Fruit fly (Drosophila melanogaster) whole organism, embryonic: ENCODE measurements around the gene CG10628.

Source experiments
- ATbp ChIP-seq: fragments of 200-800 bp; sonication (Bioruptor generic); optimal IDR thresholded peaks from 2 replicates; lab custom pipeline; 2017; ENCODE audit warnings: missing biosample characterization, mild to moderate bottlenecking, missing genetic modification characterization, missing genetic modification reagents
- Bteb2 ChIP-seq: fragments of 200-800 bp; sonication (Bioruptor generic); optimal IDR thresholded peaks from 2 replicates; lab custom pipeline; 2016; ENCODE audit warnings: missing biosample characterization, missing genetic modification characterization
- CG10565 ChIP-seq: fragments of 200-800 bp; sonication (Bioruptor generic); optimal IDR thresholded peaks from 3 replicates; lab custom pipeline; 2016; ENCODE audit warnings: missing biosample characterization, mild to moderate bottlenecking, missing genetic modification characterization
- CG11085 ChIP-seq: fragments of 200-800 bp; sonication (Bioruptor generic); IDR thresholded peaks from 2 replicates; pipeline ENCODE4 v1.3.6; 2022; ENCODE audit warnings: missing biosample characterization, missing genetic modification characterization
- CG11504 ChIP-seq: fragments of 200-800 bp; sonication (Bioruptor generic); optimal IDR thresholded peaks from 3 replicates; lab custom pipeline; 2019; ENCODE audit warnings: missing biosample characterization, mild to moderate bottlenecking, missing genetic modification characterization, moderate library complexity
- CG12942 ChIP-seq: fragments of 200-800 bp; sonication (Bioruptor generic); optimal IDR thresholded peaks from 3 replicates; lab custom pipeline; 2016; ENCODE audit warnings: missing biosample characterization, missing genetic modification characterization
- CG13624 ChIP-seq: fragments of 200-800 bp; sonication (Bioruptor generic); optimal IDR thresholded peaks from 2 replicates; lab custom pipeline; 2016; ENCODE audit warnings: missing biosample characterization, missing genetic modification characterization
- CG14965 ChIP-seq: fragments of 200-800 bp; sonication (Bioruptor generic); optimal IDR thresholded peaks from 2 replicates; lab custom pipeline; 2016; ENCODE audit warnings: missing biosample characterization, missing genetic modification characterization, borderline replicate concordance
- CG2889 ChIP-seq: fragments of 200-800 bp; sonication (Bioruptor generic); IDR thresholded peaks from 3 replicates; pipeline ENCODE4 v1.3.6; 2022; ENCODE audit warnings: missing biosample characterization, missing genetic modification characterization
- CG3407 ChIP-seq: fragments of 200-800 bp; sonication (Bioruptor generic); optimal IDR thresholded peaks from 2 replicates; lab custom pipeline; 2018; ENCODE audit warnings: missing biosample characterization, mild to moderate bottlenecking, missing genetic modification characterization
- CG34422 ChIP-seq: fragments of 200-800 bp; sonication (Bioruptor generic); IDR thresholded peaks from 3 replicates; pipeline ENCODE4 v1.3.6; 2022; ENCODE audit warnings: missing biosample characterization, missing genetic modification characterization
- CG3995 ChIP-seq: fragments of 200-800 bp; sonication (Bioruptor generic); optimal IDR thresholded peaks from 3 replicates; lab custom pipeline; 2016; ENCODE audit warnings: missing biosample characterization, missing genetic modification characterization
- CG5180 ChIP-seq: fragments of 200-800 bp; sonication (Bioruptor generic); optimal IDR thresholded peaks from 3 replicates; lab custom pipeline; 2017; ENCODE audit warnings: missing biosample characterization, missing genetic modification characterization, mild to moderate bottlenecking, moderate library complexity, missing genetic modification reagents
- CG7372 ChIP-seq: fragments of 200-800 bp; sonication (Bioruptor generic); IDR thresholded peaks from 2 replicates; pipeline ENCODE4 v1.3.6; 2022; ENCODE audit warnings: missing biosample characterization, missing genetic modification characterization
- CG9797 ChIP-seq: fragments of 200-800 bp; sonication (Bioruptor generic); optimal IDR thresholded peaks from 3 replicates; lab custom pipeline; 2018; ENCODE audit warnings: missing biosample characterization, mild to moderate bottlenecking, missing genetic modification characterization
- Dbx ChIP-seq: fragments of 200-800 bp; sonication (Bioruptor generic); IDR thresholded peaks from 3 replicates; pipeline ENCODE4 v1.3.6; 2022; ENCODE audit warnings: missing biosample characterization, missing genetic modification characterization
- Dip3 ChIP-seq: fragments of 200-800 bp; sonication (Bioruptor generic); optimal IDR thresholded peaks from 3 replicates; lab custom pipeline; 2016; ENCODE audit warnings: missing biosample characterization, missing genetic modification characterization
- Doc2 ChIP-seq: fragments of 200-800 bp; sonication (Bioruptor generic); IDR thresholded peaks from 2 replicates; pipeline ENCODE4 v1.3.6; 2022; ENCODE audit warnings: missing biosample characterization, missing genetic modification characterization
- Drgx ChIP-seq: fragments of 200-800 bp; sonication (Bioruptor generic); IDR thresholded peaks from 2 replicates; pipeline ENCODE4 v1.3.6; 2022; ENCODE audit warnings: missing biosample characterization, missing genetic modification characterization
- GATAe ChIP-seq: fragments of 200-800 bp; sonication (Bioruptor generic); conservative IDR thresholded peaks from 2 replicates; pipeline ENCODE4 v1.3.6; 2022; ENCODE audit warnings: missing biosample characterization, missing genetic modification characterization
- Hmr ChIP-seq: fragments of 200-800 bp; sonication (Bioruptor generic); optimal IDR thresholded peaks from 3 replicates; lab custom pipeline; 2017; ENCODE audit warnings: mild to moderate bottlenecking, missing biosample characterization, missing genetic modification reagents, missing genetic modification characterization
- Hr51 ChIP-seq, 2 experiments: fragments of 200-800 bp; sonication (Bioruptor generic); optimal IDR thresholded peaks; 2 replicates in 1 of 2; 3 replicates in 1 of 2; lab custom pipeline; 2016 to 2018; ENCODE audit warnings: missing biosample characterization in 2 of 2, missing genetic modification characterization in 2 of 2, mild to moderate bottlenecking in 1 of 2, moderate library complexity in 1 of 2
- Myb ChIP-seq: fragments of 200-800 bp; sonication (Bioruptor generic); optimal IDR thresholded peaks from 2 replicates; lab custom pipeline; 2016; ENCODE audit warnings: missing biosample characterization, missing genetic modification characterization
- NC2β ChIP-seq: fragments of 200-800 bp; sonication (Bioruptor generic); optimal IDR thresholded peaks from 2 replicates; lab custom pipeline; 2016; ENCODE audit warnings: missing biosample characterization, missing genetic modification characterization
- Nf-YA ChIP-seq: fragments of 200-800 bp; sonication (Bioruptor generic); IDR thresholded peaks from 2 replicates; pipeline ENCODE4 v1.3.6; 2022; ENCODE audit warnings: missing biosample characterization, missing genetic modification characterization
- Oaz ChIP-seq: fragments of 200-800 bp; sonication (Bioruptor generic); IDR thresholded peaks from 2 replicates; pipeline ENCODE4 v1.3.6; 2022; ENCODE audit warnings: missing biosample characterization, missing genetic modification characterization
- Opbp ChIP-seq: fragments of 200-800 bp; sonication (Bioruptor generic); IDR thresholded peaks from 3 replicates; pipeline ENCODE4 v1.3.6; 2022; ENCODE audit warnings: missing biosample characterization, missing genetic modification characterization; ENCODE audit not compliant: partially characterized antibody
- Rx ChIP-seq: fragments of 200-800 bp; sonication (Bioruptor generic); IDR thresholded peaks from 2 replicates; pipeline ENCODE4 v1.3.6; 2022; ENCODE audit warnings: missing biosample characterization, missing genetic modification characterization
- TFAM ChIP-seq: fragments of 200-800 bp; sonication (Bioruptor generic); optimal IDR thresholded peaks from 2 replicates; lab custom pipeline; 2017; ENCODE audit warnings: missing biosample characterization, missing genetic modification characterization, inconsistent platforms
- abd-A ChIP-seq: fragments of 200-800 bp; sonication (Bioruptor generic); optimal IDR thresholded peaks from 3 replicates; lab custom pipeline; 2019; ENCODE audit warnings: missing biosample characterization, mild to moderate bottlenecking, missing genetic modification characterization, moderate library complexity
- chinmo ChIP-seq: fragments of 200-800 bp; sonication (Bioruptor generic); IDR thresholded peaks from 4 replicates; pipeline ENCODE4 v1.3.6; 2022; ENCODE audit warnings: missing biosample characterization, missing genetic modification characterization; ENCODE audit not compliant: partially characterized antibody
- dmrt99B ChIP-seq: fragments of 200-800 bp; sonication (Bioruptor generic); optimal IDR thresholded peaks from 2 replicates; lab custom pipeline; 2018; ENCODE audit warnings: missing biosample characterization, mild to moderate bottlenecking, missing genetic modification characterization, moderate library complexity
- ham ChIP-seq: fragments of 200-800 bp; sonication (Bioruptor generic); IDR thresholded peaks from 2 replicates; pipeline ENCODE4 v1.3.6; 2022; ENCODE audit warnings: missing biosample characterization, missing genetic modification characterization
- her ChIP-seq: fragments of 200-800 bp; sonication (Bioruptor generic); optimal IDR thresholded peaks from 2 replicates; lab custom pipeline; 2016; ENCODE audit warnings: missing biosample characterization, missing genetic modification characterization
- lmd ChIP-seq: fragments of 200-800 bp; sonication (Bioruptor generic); IDR thresholded peaks from 2 replicates; pipeline ENCODE4 v1.3.6; 2022; ENCODE audit warnings: missing biosample characterization, missing genetic modification characterization
- otp ChIP-seq: fragments of 200-800 bp; sonication (Bioruptor generic); IDR thresholded peaks from 3 replicates; pipeline ENCODE4, ENCODE4 v1.3.6; 2022; ENCODE audit warnings: missing biosample characterization, missing genetic modification characterization
- p53 ChIP-seq: fragments of 200-800 bp; sonication (Bioruptor generic); optimal IDR thresholded peaks from 2 replicates; lab custom pipeline; 2016; ENCODE audit warnings: missing biosample characterization, missing genetic modification characterization
- prd ChIP-seq, 3 experiments: fragments of >200 bp in 2 of 3; fragments of 200-800 bp in 1 of 3; sonication (Bioruptor generic) in 1 of 3; optimal IDR thresholded peaks in 2 of 3; IDR thresholded peaks in 1 of 3; 2 replicates in 2 of 3; 3 replicates in 1 of 3; pipeline versions ENCODE4 v1.3.6 to Lab custom; 2017 to 2022; ENCODE audit warnings: missing biosample characterization in 1 of 3, missing genetic modification characterization in 1 of 3
- pros ChIP-seq: fragments of 200-800 bp; sonication (Bioruptor generic); optimal IDR thresholded peaks from 3 replicates; lab custom pipeline; 2019; ENCODE audit warnings: missing biosample characterization, mild to moderate bottlenecking, missing genetic modification characterization, moderate library complexity
- pzg ChIP-seq: fragments of 200-800 bp; sonication (Bioruptor generic); optimal IDR thresholded peaks from 3 replicates; lab custom pipeline; 2018; ENCODE audit warnings: missing biosample characterization, mild to moderate bottlenecking, missing genetic modification characterization, moderate library complexity
- sc ChIP-seq, 3 experiments: fragments of >200 bp in 2 of 3; fragments of 200-800 bp in 1 of 3; sonication (Bioruptor generic) in 1 of 3; optimal IDR thresholded peaks; 2 replicates in 2 of 3; 3 replicates in 1 of 3; lab custom pipeline; 2017; ENCODE audit warnings: mild to moderate bottlenecking in 1 of 3, missing biosample characterization in 1 of 3, missing genetic modification characterization in 1 of 3, missing genetic modification reagents in 1 of 3
- sens ChIP-seq: fragments of 200-800 bp; sonication (Bioruptor generic); peaks from one replicate; lab custom pipeline; 2016; ENCODE audit warnings: missing biosample characterization, missing genetic modification characterization
- slbo ChIP-seq: fragments of 200-800 bp; sonication (Bioruptor generic); IDR thresholded peaks from 2 replicates; pipeline ENCODE4 v1.3.6; 2022; ENCODE audit warnings: missing biosample characterization, missing genetic modification characterization
- slp2 ChIP-seq: fragments of 200-800 bp; sonication (Bioruptor generic); optimal IDR thresholded peaks from 2 replicates; lab custom pipeline; 2016; ENCODE audit warnings: missing biosample characterization, missing genetic modification characterization
- stwl ChIP-seq: fragments of 200-800 bp; sonication (Bioruptor generic); optimal IDR thresholded peaks from 3 replicates; lab custom pipeline; 2018; ENCODE audit warnings: missing biosample characterization, mild to moderate bottlenecking, missing genetic modification characterization, moderate library complexity
- toy ChIP-seq: fragments of 200-800 bp; sonication (Bioruptor generic); IDR thresholded peaks from 2 replicates; pipeline ENCODE4 v1.3.6; 2022; ENCODE audit warnings: missing biosample characterization, missing genetic modification characterization
- unc-4 ChIP-seq: fragments of 200-800 bp; sonication (Bioruptor generic); IDR thresholded peaks from 2 replicates; pipeline ENCODE4 v1.3.6; 2022; ENCODE audit warnings: missing biosample characterization, missing genetic modification characterization; ENCODE audit not compliant: partially characterized antibody
- zen2 ChIP-seq: fragments of 200-800 bp; sonication (Bioruptor generic); IDR thresholded peaks from 3 replicates; pipeline ENCODE4 v1.3.6; 2022; ENCODE audit warnings: missing biosample characterization, missing genetic modification characterization; ENCODE audit not compliant: partially characterized antibody

The CG10628 gene

DNA sequence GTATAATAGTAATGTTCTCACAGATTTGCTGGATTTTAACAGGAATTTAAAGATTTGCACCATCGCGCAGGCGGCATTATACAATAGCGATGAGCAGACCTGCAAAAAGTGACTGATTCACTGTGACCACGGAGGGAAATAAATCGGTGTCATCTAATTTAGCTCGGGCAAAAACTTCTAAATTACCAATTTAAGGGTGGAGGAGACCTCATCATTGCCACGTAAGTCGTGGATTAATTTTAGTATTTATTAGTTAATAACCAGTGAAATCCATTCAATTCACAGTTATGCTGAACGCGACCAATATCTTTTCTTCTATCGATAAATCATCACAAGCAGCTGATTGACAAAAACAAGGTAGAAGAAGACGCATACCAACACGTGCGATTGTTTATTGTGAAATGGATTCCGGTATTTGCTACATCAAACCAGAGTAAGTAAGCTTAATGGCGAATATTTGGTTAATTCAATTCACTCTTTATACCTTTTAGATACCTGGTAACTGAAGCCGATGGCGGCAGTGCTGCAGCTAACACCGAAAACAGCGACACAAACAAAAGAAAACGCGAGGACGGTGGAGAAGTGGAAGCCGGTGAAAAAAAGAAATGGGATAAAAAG, at the start of gene CG10628, which contains the start of gene Dus3 (continued):
- no peak for TF ChIP-seq prd (optimal IDR thresholded peaks at IDR 0.05; lab: Kevin White, UChicago)
- TF ChIP-seq prd (GFP tag; IDR thresholded peaks at IDR 0.05; lab: Robert Waterston, UW): peak; percentile 95
- TF ChIP-seq NC2β: peak; percentile 90
- peak; percentile 90 for TF ChIP-seq Drgx (GFP tag; lab: Robert Waterston, UW)
- peak; percentile 91 for TF ChIP-seq Hmr
- peak; percentile 93 for TF ChIP-seq abd-A
- no peak for TF ChIP-seq TFAM
- TF ChIP-seq CG3995 (GFP tag; lab: Kevin White, UChicago): peak; percentile 100
- TF ChIP-seq her: peak; percentile 86
- TF ChIP-seq GATAe (GFP tag; lab: Robert Waterston, UW): no peak; the same call in 1 of the 2 replicates
- peak; percentile 61; the same call in 1 of the 2 replicates for TF ChIP-seq ham (GFP tag; lab: Robert Waterston, UW)
- peak; percentile 88 for TF ChIP-seq dmrt99B (tag; lab: Kevin White, UChicago)
- TF ChIP-seq pros: peak; percentile 15
- peak; percentile 62 for TF ChIP-seq CG5180 (GFP tag; lab: Kevin White, UChicago)
- peak; percentile 87 for TF ChIP-seq otp (GFP tag; lab: Robert Waterston, UW)
- peak; percentile 94 for TF ChIP-seq CG13624
- peak; percentile 88 for TF ChIP-seq CG11085 (GFP tag; lab: Robert Waterston, UW)
- peak; percentile 94 for TF ChIP-seq lmd
- peak; percentile 98 for TF ChIP-seq sens
- peak; percentile 90 for TF ChIP-seq CG11504 (tag; lab: Kevin White, UChicago)
- peak; percentile 95 for TF ChIP-seq slbo (GFP tag; lab: Robert Waterston, UW)
- TF ChIP-seq Bteb2 (GFP tag; lab: Kevin White, UChicago): peak; percentile 93
- TF ChIP-seq chinmo (GFP tag; lab: Robert Waterston, UW): 0 out of 4 replicates have a peak, but pooled peaks have one; percentile 9
- no peak; the same call in 2 of the 3 replicates for TF ChIP-seq zen2 (GFP tag; lab: Robert Waterston, UW)
- peak; percentile 88 for TF ChIP-seq Rx (GFP tag; lab: Robert Waterston, UW)
- TF ChIP-seq CG14965 (GFP tag; lab: Kevin White, UChicago): peak; percentile 30
- peak; percentile 28; the same call in 1 of the 2 replicates for TF ChIP-seq Doc2 (GFP tag; lab: Robert Waterston, UW)
- peak; percentile 73 for TF ChIP-seq Myb (GFP tag; lab: Kevin White, UChicago)
- TF ChIP-seq Nf-YA (GFP tag; lab: Robert Waterston, UW): peak; percentile 80
- peak; percentile 95 for TF ChIP-seq Dbx
- TF ChIP-seq pzg (GFP tag; lab: Kevin White, UChicago): peak; percentile 73
- TF ChIP-seq CG9797: peak; percentile 21
- TF ChIP-seq unc-4 (GFP tag; lab: Robert Waterston, UW): peak; percentile 58
- peak; percentile 80 for TF ChIP-seq CG2889 (GFP tag; lab: Robert Waterston, UW)
- peak; percentile 89 to 93 for TF ChIP-seq Hr51 (GFP tag; optimal IDR thresholded peaks at IDR 0.05; lab: Kevin White, UChicago)
- TF ChIP-seq slp2 (GFP tag; lab: Kevin White, UChicago): peak; percentile 68
- TF ChIP-seq CG12942: peak; percentile 90
- peak; percentile 64 for TF ChIP-seq toy (GFP tag; lab: Robert Waterston, UW)
- TF ChIP-seq CG3407 (GFP tag; lab: Kevin White, UChicago): peak; percentile 61
- TF ChIP-seq CG34422 (GFP tag; lab: Robert Waterston, UW): peak; percentile 96
- peak; percentile 47 for TF ChIP-seq stwl (tag; lab: Kevin White, UChicago)
- TF ChIP-seq Oaz (GFP tag; lab: Robert Waterston, UW): peak; percentile 83
- peak; percentile 73 for TF ChIP-seq p53 (GFP tag; lab: Kevin White, UChicago)
- peak; percentile 90 for TF ChIP-seq Dip3 (GFP tag; lab: Kevin White, UChicago)
- no peak for TF ChIP-seq sc (optimal IDR thresholded peaks at IDR 0.05; lab: Kevin White, UChicago)
- TF ChIP-seq sc (GFP tag; optimal IDR thresholded peaks at IDR 0.05; lab: Kevin White, UChicago): peak; percentile 76
- peak; percentile 72 for TF ChIP-seq ATbp (GFP tag; lab: Kevin White, UChicago)
- TF ChIP-seq Opbp (GFP tag; lab: Robert Waterston, UW): no peak; the same call in 2 of the 3 replicates
- peak; percentile 90 for TF ChIP-seq CG7372 (GFP tag; lab: Robert Waterston, UW)
- TF ChIP-seq CG10565 (GFP tag; lab: Kevin White, UChicago): peak; percentile 36
